Worm (Caenorhabditis elegans): ENCODE results near the gene pas-7.

- TF ChIP-seq hnd-1 (tag; optimal IDR thresholded peaks at IDR 0.05) (no peak), ama-1 (optimal IDR thresholded peaks at IDR 0.05) (no peak), aly-1 (tag; optimal IDR thresholded peaks at IDR 0.05) (no peak), sea-1 (GFP tag; conservative IDR thresholded peaks at IDR 0.05) (no peak), pes-1 (GFP tag; IDR thresholded peaks at IDR 0.05) (no peak), ets-7 (tag; optimal IDR thresholded peaks at IDR 0.05) (no peak), scrt-1 (GFP tag; IDR thresholded peaks at IDR 0.05) (no peak)
Measured at ce11 chrII:10095224-10095623, 4.4 kb downstream of the pas-7 start.
